Worm (Caenorhabditis elegans) whole organism, late embryonic: ENCODE results near the gene F01D5.6.
A peak's percentile ranks its signal among the peaks of the same experiment; 100 is the strongest.

Source experiments
- C08G9.2 ChIP-seq: sonication (generic microtip); optimal IDR thresholded peaks from 2 replicates; lab custom pipeline; 2016; ENCODE audit warnings: mild to moderate bottlenecking, missing genetic modification characterization, moderate library complexity, missing compliant biosample characterization
- C38D4.7 ChIP-seq: fragments of 200-800 bp; sonication (Bioruptor generic); optimal IDR thresholded peaks from 2 replicates; lab custom pipeline; 2018; ENCODE audit warnings: mild to moderate bottlenecking, missing genetic modification characterization, moderate library complexity, missing compliant biosample characterization
- F13H6.1 ChIP-seq: sonication (generic microtip); optimal IDR thresholded peaks from 2 replicates; lab custom pipeline; 2016; ENCODE audit warnings: missing genetic modification characterization, missing compliant biosample characterization
- K02D7.2 ChIP-seq: sonication (generic microtip); optimal IDR thresholded peaks from 2 replicates; lab custom pipeline; 2017; ENCODE audit warnings: mild to moderate bottlenecking, missing genetic modification characterization, missing compliant biosample characterization
- ahr-1 ChIP-seq: sonication (generic microtip); optimal IDR thresholded peaks from 2 replicates; lab custom pipeline; 2016; ENCODE audit warnings: missing genetic modification characterization, missing compliant biosample characterization
- ceh-2 ChIP-seq: sonication (generic microtip); optimal IDR thresholded peaks from 2 replicates; lab custom pipeline; 2016; ENCODE audit warnings: missing genotype, missing genetic modification characterization, missing compliant biosample characterization
- ceh-34 ChIP-seq: sonication (generic microtip); optimal IDR thresholded peaks from 2 replicates; lab custom pipeline; 2016; ENCODE audit warnings: mild to moderate bottlenecking, missing genetic modification characterization, missing compliant biosample characterization
- ceh-48 ChIP-seq: sonication (generic microtip); optimal IDR thresholded peaks from 2 replicates; lab custom pipeline; 2016; ENCODE audit warnings: missing genetic modification characterization, inconsistent platforms, missing compliant biosample characterization
- ceh-9 ChIP-seq: sonication (generic microtip); optimal IDR thresholded peaks from 2 replicates; lab custom pipeline; 2016; ENCODE audit warnings: mild to moderate bottlenecking, missing genetic modification characterization, inconsistent platforms, missing compliant biosample characterization
- che-1 ChIP-seq: sonication (generic microtip); optimal IDR thresholded peaks from 2 replicates; lab custom pipeline; 2016; ENCODE audit warnings: mild to moderate bottlenecking, missing genetic modification characterization, missing compliant biosample characterization
- dmd-4 ChIP-seq: sonication (generic microtip); optimal IDR thresholded peaks from 2 replicates; lab custom pipeline; 2016; ENCODE audit warnings: borderline replicate concordance, missing genetic modification characterization, missing compliant biosample characterization
- dve-1 ChIP-seq: sonication (generic microtip); optimal IDR thresholded peaks from 2 replicates; lab custom pipeline; 2017; ENCODE audit warnings: antibody characterized with exemption, mild to moderate bottlenecking, missing genetic modification characterization, missing compliant biosample characterization
- elt-2 ChIP-seq: sonication (generic microtip); optimal IDR thresholded peaks from 2 replicates; lab custom pipeline; 2016; ENCODE audit warnings: missing genetic modification reagents, missing genetic modification characterization, missing compliant biosample characterization
- elt-4 ChIP-seq: sonication (generic microtip); optimal IDR thresholded peaks from 2 replicates; lab custom pipeline; 2016; ENCODE audit warnings: missing genetic modification characterization, missing compliant biosample characterization
- eyg-1 ChIP-seq: sonication (generic microtip); optimal IDR thresholded peaks from 2 replicates; lab custom pipeline; 2016; ENCODE audit warnings: missing genotype, missing genetic modification characterization, missing compliant biosample characterization
- fax-1 ChIP-seq: sonication (generic microtip); optimal IDR thresholded peaks from 2 replicates; lab custom pipeline; 2016; ENCODE audit warnings: missing genotype, missing genetic modification characterization, missing compliant biosample characterization
- gmeb-2 ChIP-seq: sonication (generic microtip); optimal IDR thresholded peaks from 2 replicates; lab custom pipeline; 2016; ENCODE audit warnings: missing genetic modification characterization, inconsistent platforms, missing compliant biosample characterization
- hlh-13 ChIP-seq: fragments of 200-800 bp; sonication (Bioruptor generic); optimal IDR thresholded peaks from 2 replicates; lab custom pipeline; 2018; ENCODE audit warnings: mild to moderate bottlenecking, missing genetic modification characterization, missing compliant biosample characterization
- hlh-15 ChIP-seq: sonication (generic microtip); optimal IDR thresholded peaks from 2 replicates; lab custom pipeline; 2016; ENCODE audit warnings: missing genetic modification characterization, missing compliant biosample characterization
- hlh-30 ChIP-seq: sonication (generic microtip); optimal IDR thresholded peaks from 2 replicates; lab custom pipeline; 2017; ENCODE audit warnings: antibody characterized with exemption, missing genetic modification characterization, missing compliant biosample characterization; ENCODE audit not compliant: insufficient read depth
- hlh-6 ChIP-seq: sonication (generic microtip); optimal IDR thresholded peaks from 2 replicates; lab custom pipeline; 2016; ENCODE audit warnings: missing genotype, missing genetic modification characterization, missing compliant biosample characterization
- lin-11 ChIP-seq: fragments of 200-800 bp; sonication (Bioruptor generic); optimal IDR thresholded peaks from 2 replicates; lab custom pipeline; 2018; ENCODE audit warnings: mild to moderate bottlenecking, missing genetic modification characterization, missing compliant biosample characterization
- madf-2 ChIP-seq: sonication (generic microtip); optimal IDR thresholded peaks from 2 replicates; lab custom pipeline; 2017; ENCODE audit warnings: missing genetic modification characterization, missing compliant biosample characterization
- npax-4 ChIP-seq: sonication (generic microtip); optimal IDR thresholded peaks from 2 replicates; lab custom pipeline; 2016; ENCODE audit warnings: missing genetic modification characterization, missing compliant biosample characterization
- odd-2 ChIP-seq: sonication (generic microtip); optimal IDR thresholded peaks from 2 replicates; lab custom pipeline; 2017; ENCODE audit warnings: antibody characterized with exemption, mild to moderate bottlenecking, missing genetic modification characterization, missing compliant biosample characterization
- pat-9 ChIP-seq: fragments of 200-800 bp; sonication (Bioruptor generic); optimal IDR thresholded peaks from 2 replicates; lab custom pipeline; 2018; ENCODE audit warnings: mild to moderate bottlenecking, missing genetic modification characterization, moderate library complexity, missing compliant biosample characterization
- pros-1 ChIP-seq: fragments of 150-350 bp; optimal IDR thresholded peaks from 2 replicates; lab custom pipeline; 2014; ENCODE audit warnings: missing biosample characterization, missing genetic modification reagents, missing genetic modification characterization
- ref-2 ChIP-seq: sonication (generic microtip); optimal IDR thresholded peaks from 2 replicates; lab custom pipeline; 2016; ENCODE audit warnings: missing genetic modification characterization, missing compliant biosample characterization
- sdc-2 ChIP-seq: sonication (generic microtip); optimal IDR thresholded peaks from 2 replicates; lab custom pipeline; 2016; ENCODE audit warnings: missing genotype, missing genetic modification characterization, missing compliant biosample characterization
- sox-2 ChIP-seq: fragments of 200-800 bp; sonication (Bioruptor generic); IDR thresholded peaks from 2 replicates; pipeline ENCODE4 v1.3.6; 2022; ENCODE audit warnings: missing genetic modification reagents, missing genetic modification characterization, missing compliant biosample characterization
- sox-4 ChIP-seq: sonication (generic microtip); optimal IDR thresholded peaks from 2 replicates; lab custom pipeline; 2017; ENCODE audit warnings: mild to moderate bottlenecking, missing genetic modification characterization, inconsistent platforms, missing compliant biosample characterization
- syd-9 ChIP-seq: sonication (generic microtip); optimal IDR thresholded peaks from 2 replicates; lab custom pipeline; 2016; ENCODE audit warnings: mild to moderate bottlenecking, missing genetic modification characterization, moderate library complexity, missing compliant biosample characterization
- tbx-2 ChIP-seq: sonication (generic microtip); optimal IDR thresholded peaks from 2 replicates; lab custom pipeline; 2016; ENCODE audit warnings: missing genetic modification characterization, missing compliant biosample characterization
- tbx-7 ChIP-seq: sonication (generic microtip); optimal IDR thresholded peaks from 2 replicates; lab custom pipeline; 2016; ENCODE audit warnings: missing genotype, missing genetic modification characterization, missing compliant biosample characterization
- ttx-3 ChIP-seq: sonication (generic microtip); optimal IDR thresholded peaks from 2 replicates; lab custom pipeline; 2016; ENCODE audit warnings: missing genetic modification reagents, missing genetic modification characterization, missing compliant biosample characterization
- unc-42 ChIP-seq: sonication (generic microtip); optimal IDR thresholded peaks from 2 replicates; lab custom pipeline; 2016; ENCODE audit warnings: missing genotype, missing genetic modification characterization, missing compliant biosample characterization
- unc-55 ChIP-seq: sonication (generic microtip); optimal IDR thresholded peaks from 2 replicates; lab custom pipeline; 2017; ENCODE audit warnings: missing biosample characterization, missing genetic modification reagents, missing genetic modification characterization
- zip-5 ChIP-seq: sonication (generic microtip); optimal IDR thresholded peaks from 2 replicates; lab custom pipeline; 2016; ENCODE audit warnings: missing genetic modification characterization, missing compliant biosample characterization

The F01D5.6 gene

DNA sequence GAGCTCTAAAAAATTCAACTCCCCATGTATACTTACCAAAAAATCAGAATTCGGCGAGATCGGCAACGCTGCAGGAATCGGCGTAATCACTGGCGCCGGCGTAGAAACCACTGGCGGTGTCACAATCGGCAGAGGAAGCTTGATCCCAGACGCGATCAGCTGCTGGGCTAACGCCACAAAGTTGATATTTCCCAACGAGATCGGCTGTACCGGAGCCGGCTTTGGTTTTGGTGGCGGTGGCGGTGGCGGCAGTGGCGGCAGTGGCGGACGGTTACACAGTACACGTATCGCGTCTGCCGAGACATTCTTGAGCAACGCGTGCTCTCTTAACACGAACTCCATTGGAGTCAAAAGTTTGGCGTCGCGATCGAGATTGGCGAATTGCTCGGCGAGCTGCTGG is 28.2 kb downstream of the F01D5.6 start:
- TF ChIP-seq npax-4 (tag; lab: Kevin White, UChicago) (no peak), hlh-6 (tag; lab: Kevin White, UChicago) (peak; percentile 1)

DNA sequence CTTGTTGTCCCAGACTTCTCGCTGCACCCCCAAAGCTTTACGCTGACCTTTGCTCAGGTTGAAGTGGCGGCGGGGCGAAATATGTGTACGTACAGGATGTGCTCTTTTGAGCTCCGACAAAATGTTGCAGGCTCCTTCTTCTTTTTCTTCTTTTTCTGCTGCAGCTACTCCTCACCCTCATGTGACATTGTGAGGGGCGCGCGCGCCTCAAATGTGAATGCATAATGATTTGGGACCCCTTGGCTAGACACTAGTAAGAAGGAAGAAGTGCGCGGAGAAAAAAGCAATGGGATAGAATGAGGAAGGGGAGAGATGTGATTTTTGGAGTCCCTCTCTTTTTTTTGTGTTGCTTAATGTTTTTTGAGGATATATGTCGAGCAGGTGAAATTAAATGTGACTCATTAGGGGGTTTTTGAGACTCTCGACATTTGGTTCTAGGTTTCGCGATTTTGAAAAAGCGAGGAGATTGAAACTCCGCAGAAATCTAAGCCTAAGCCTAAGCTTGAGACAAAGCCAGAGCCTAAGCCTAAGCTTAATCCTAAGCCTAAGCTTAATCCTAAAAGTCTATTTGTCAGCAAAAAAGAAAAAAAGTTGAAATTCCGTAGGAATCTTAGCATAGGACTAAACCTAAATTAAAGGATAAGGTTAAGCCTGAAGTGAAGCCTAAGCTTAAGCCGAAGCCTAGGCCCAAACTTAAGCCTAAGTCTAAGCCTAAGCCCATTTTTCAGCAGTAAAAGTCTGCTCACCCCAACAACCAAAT is 30.6 kb downstream of the F01D5.6 start:
- TF ChIP-seq tbx-2 (tag; lab: Kevin White, UChicago) = peak; percentile 51
- TF ChIP-seq dve-1 = peak; percentile 91
- peak; percentile 67 for TF ChIP-seq unc-42 (tag; lab: Kevin White, UChicago)
- peak; percentile 11 for TF ChIP-seq C38D4.7
- TF ChIP-seq elt-4 (tag; lab: Kevin White, UChicago) = no peak
- TF ChIP-seq hlh-30 (tag; lab: Kevin White, UChicago) = peak; percentile 8

ce11 chrII:14037484-14038303 is 31.4 kb downstream of the F01D5.6 start:
- TF ChIP-seq dve-1 = peak; percentile 7
- TF ChIP-seq sox-2 (GFP tag; lab: Robert Waterston, UW) = no peak
- TF ChIP-seq hlh-15 = no peak
- no peak for TF ChIP-seq ahr-1 (tag; lab: Kevin White, UChicago)

ce11 chrII:14038331-14038730 is 32.0 kb downstream of the F01D5.6 start:
- no peak for TF ChIP-seq ceh-48 (tag; lab: Kevin White, UChicago)
- no peak for TF ChIP-seq lin-11
- TF ChIP-seq unc-55 (GFP tag; lab: Kevin White, UChicago) = peak; percentile 3
- TF ChIP-seq ahr-1 (tag; lab: Kevin White, UChicago) = no peak
- peak; percentile 10 for TF ChIP-seq elt-2
- no peak for TF ChIP-seq elt-4 (tag; lab: Kevin White, UChicago)
- no peak for TF ChIP-seq zip-5
- TF ChIP-seq ref-2 = no peak
- no peak for TF ChIP-seq madf-2 (tag; lab: Kevin White, UChicago)

DNA sequence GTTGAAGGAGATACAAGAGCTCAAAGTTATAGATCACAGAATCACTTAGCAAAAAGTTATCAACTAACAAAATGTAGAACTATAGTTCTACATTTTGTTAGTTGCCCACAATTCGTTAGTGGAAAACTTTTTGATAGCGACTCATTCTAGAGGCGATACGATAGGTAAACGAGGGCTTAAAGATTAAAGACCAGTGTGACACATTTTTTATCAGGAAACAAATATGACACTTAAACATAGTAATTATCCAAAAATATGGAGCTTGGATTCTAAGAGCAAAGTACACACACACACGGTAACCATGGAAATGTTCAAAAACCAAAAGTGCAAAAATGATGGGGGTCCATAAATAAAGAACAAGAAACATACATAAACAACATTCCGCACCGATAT is 33.5 kb downstream of the F01D5.6 start:
- no peak for TF ChIP-seq ttx-3 (tag; lab: Kevin White, UChicago)
- TF ChIP-seq F13H6.1 (tag; lab: Kevin White, UChicago) = no peak

DNA sequence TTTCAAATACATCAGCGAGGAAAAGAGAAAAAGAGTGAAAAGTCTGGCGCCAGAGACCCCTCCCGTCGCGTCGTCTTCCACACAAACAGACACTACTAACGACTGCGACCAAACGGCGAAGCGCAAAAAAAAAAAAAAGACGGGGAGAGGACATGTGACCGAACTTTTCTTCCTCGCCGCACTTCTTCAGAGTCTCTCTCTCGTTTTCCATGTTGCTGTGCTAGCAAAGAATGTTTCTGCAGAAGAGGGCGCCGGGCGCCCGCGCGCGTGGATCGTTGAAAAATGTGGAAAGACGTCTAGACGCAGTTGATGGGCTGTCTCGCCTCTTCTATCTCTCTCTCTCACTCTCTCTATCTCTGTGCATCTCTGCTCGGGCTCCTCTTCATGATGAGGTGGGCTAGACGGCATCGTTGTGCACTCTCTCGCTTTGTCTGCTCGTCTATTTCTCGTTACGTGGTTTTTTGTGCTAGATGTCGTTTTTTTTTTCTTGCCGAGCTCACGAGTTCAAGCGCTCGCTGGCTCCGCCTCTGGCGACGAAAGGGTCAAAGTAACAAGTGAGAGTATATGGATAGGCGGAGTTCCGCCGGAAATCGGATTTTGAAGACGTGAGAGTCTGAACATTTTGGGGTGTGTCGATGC is 34.0 kb downstream of the F01D5.6 start:
- TF ChIP-seq hlh-6 (tag; lab: Kevin White, UChicago) (no peak), K02D7.2 (tag; lab: Kevin White, UChicago) (no peak), tbx-7 (tag; lab: Kevin White, UChicago) (no peak), fax-1 (tag; lab: Kevin White, UChicago) (no peak), elt-2 (peak; percentile 0), odd-2 (tag; lab: Kevin White, UChicago) (no peak), ceh-34 (tag; lab: Kevin White, UChicago) (peak; percentile 46), dmd-4 (tag; lab: Kevin White, UChicago) (no peak), lin-11 (no peak), ttx-3 (tag; lab: Kevin White, UChicago) (no peak), ceh-2 (tag; lab: Kevin White, UChicago) (no peak), sdc-2 (tag; lab: Kevin White, UChicago) (no peak), npax-4 (tag; lab: Kevin White, UChicago) (no peak), gmeb-2 (tag; lab: Kevin White, UChicago) (no peak), hlh-13 (GFP tag; lab: Kevin White, UChicago) (no peak), ceh-9 (tag; lab: Kevin White, UChicago) (no peak), pat-9 (peak; percentile 7), hlh-15 (no peak), syd-9 (tag; lab: Kevin White, UChicago) (peak; percentile 15), pros-1 (tag; lab: Kevin White, UChicago) (peak; percentile 53), che-1 (no peak), eyg-1 (tag; lab: Kevin White, UChicago) (no peak), sox-4 (no peak), elt-4 (tag; lab: Kevin White, UChicago) (no peak), C08G9.2 (tag; lab: Kevin White, UChicago) (peak; percentile 14)
